Worm (Caenorhabditis elegans): ENCODE results near the gene Y22D7AL.10.

Gene Y22D7AL.10

DNA sequence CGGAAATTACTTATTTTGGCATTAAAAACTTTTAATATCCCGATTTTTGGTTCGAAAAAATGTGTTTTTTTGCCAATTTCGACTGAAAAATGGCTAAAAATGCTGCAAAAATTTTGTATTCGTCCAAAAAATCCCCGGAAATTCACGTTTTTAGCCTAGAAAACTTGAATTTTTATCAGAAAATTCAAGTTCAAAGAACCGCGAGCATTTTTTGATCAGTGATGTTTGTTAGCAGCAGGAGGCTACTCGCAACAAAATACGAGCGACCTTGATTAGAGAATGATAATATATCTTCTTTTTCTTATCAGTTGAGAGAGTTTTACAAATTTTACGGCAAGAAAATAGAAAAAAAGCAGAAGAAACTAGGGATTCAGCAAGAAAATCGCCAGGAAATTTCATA, 3.6 kb upstream of the Y22D7AL.10 start (continued):
- TF ChIP-seq nhr-11 (tag; optimal IDR thresholded peaks at IDR 0.05) (no peak), xbp-1 (tag; optimal IDR thresholded peaks at IDR 0.05) (no peak), skn-1 (tag; optimal IDR thresholded peaks at IDR 0.05) (no peak), lin-14 (GFP tag; optimal IDR thresholded peaks at IDR 0.05) (peak; percentile 7), mdl-1 (tag; optimal IDR thresholded peaks at IDR 0.05) (no peak), alr-1 (tag; optimal IDR thresholded peaks at IDR 0.05; ENCODE audit: borderline replicate concordance) (no peak), blmp-1 (tag; optimal IDR thresholded peaks at IDR 0.05) (peak; percentile 25), irx-1 (tag; optimal IDR thresholded peaks at IDR 0.05) (no peak), rnt-1 (tag; optimal IDR thresholded peaks at IDR 0.05) (no peak), nhr-20 (tag; optimal IDR thresholded peaks at IDR 0.05) (peak; percentile 46), jun-1 (tag; optimal IDR thresholded peaks at IDR 0.05) (no peak), efl-3 (GFP tag; optimal IDR thresholded peaks at IDR 0.05) (no peak), swsn-7 (tag; optimal IDR thresholded peaks at IDR 0.05) (no peak), nhr-19 (GFP tag; conservative IDR thresholded peaks at IDR 0.05) (peak; percentile 42), nhr-85 (tag) (no peak), unc-98 (GFP tag; IDR thresholded peaks at IDR 0.05) (no peak), ceh-8 (GFP tag; optimal IDR thresholded peaks at IDR 0.05) (no peak), fkh-4 (tag; optimal IDR thresholded peaks at IDR 0.05; ENCODE audit: borderline replicate concordance) (no peak), C04F5.9 (tag; optimal IDR thresholded peaks at IDR 0.05) (no peak), ama-1 (optimal IDR thresholded peaks at IDR 0.05) (peak; percentile 29), ceh-90 (tag; optimal IDR thresholded peaks at IDR 0.05) (no peak), zag-1 (tag; optimal IDR thresholded peaks at IDR 0.05) (no peak), fkh-8 (tag; optimal IDR thresholded peaks at IDR 0.05) (no peak), egl-13 (tag; optimal IDR thresholded peaks at IDR 0.05) (no peak), tlp-1 (tag; optimal IDR thresholded peaks at IDR 0.05) (no peak), unc-62 (GFP tag; optimal IDR thresholded peaks at IDR 0.05) (no peak), elt-2 (tag; optimal IDR thresholded peaks at IDR 0.05) (peak; percentile 42), sptf-1 (tag; optimal IDR thresholded peaks at IDR 0.05) (no peak), lsy-2 (tag; optimal IDR thresholded peaks at IDR 0.05) (peak in 1 of 2 experiments; percentile 7)

DNA sequence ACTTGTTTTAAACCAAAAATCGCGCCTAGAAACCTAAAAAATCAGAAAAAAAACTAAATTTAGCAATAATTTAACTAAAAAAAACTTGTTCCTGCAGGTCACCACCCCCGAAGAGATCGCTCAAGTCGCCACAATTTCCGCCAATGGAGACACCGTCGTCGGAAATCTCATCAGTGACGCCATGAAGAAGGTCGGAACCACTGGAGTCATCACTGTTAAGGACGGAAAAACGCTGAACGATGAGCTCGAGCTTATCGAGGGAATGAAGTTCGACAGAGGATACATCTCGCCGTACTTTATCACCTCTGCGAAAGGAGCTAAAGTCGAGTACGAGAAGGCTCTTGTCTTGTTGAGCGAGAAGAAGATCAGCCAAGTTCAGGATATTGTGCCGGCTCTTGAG, 2.6 kb upstream of the Y22D7AL.10 start:
- TF ChIP-seq isw-1 (GFP tag; IDR thresholded peaks at IDR 0.05) (no peak), efl-1 (optimal IDR thresholded peaks at IDR 0.05) (no peak), efl-1 (GFP tag; optimal IDR thresholded peaks at IDR 0.05 in 1 of 2) (peak in 1 of 2 experiments; percentile 0)

DNA sequence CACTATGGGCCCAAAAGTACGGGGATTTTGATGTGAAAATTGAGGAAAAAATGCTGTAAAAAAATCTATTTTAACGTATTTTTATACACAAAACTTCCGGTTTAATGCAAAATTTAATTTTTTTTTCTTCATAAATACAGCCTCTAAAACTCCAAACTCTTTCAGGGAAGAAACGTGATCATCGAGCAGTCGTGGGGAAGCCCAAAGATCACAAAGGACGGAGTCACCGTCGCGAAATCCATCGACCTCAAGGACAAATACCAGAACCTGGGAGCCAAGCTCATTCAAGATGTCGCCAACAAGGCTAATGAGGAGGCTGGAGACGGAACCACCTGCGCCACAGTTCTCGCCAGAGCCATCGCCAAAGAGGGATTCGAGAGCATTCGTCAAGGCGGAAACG, 1.2 kb upstream of the Y22D7AL.10 start:
- TF ChIP-seq C16A3.4 (tag; optimal IDR thresholded peaks at IDR 0.05) (no peak), nhr-76 (tag; optimal IDR thresholded peaks at IDR 0.05) (no peak), snu-23 (GFP tag; optimal IDR thresholded peaks at IDR 0.05) (no peak), elt-2 (tag; optimal IDR thresholded peaks at IDR 0.05) (no peak), nhr-71 (tag; optimal IDR thresholded peaks at IDR 0.05) (no peak), hpl-2 (GFP tag; optimal IDR thresholded peaks at IDR 0.05) (no peak), alr-1 (tag; optimal IDR thresholded peaks at IDR 0.05; ENCODE audit: borderline replicate concordance) (no peak), elt-3 (tag; optimal IDR thresholded peaks at IDR 0.05) (no peak), ceh-63 (GFP tag; optimal IDR thresholded peaks at IDR 0.05) (no peak)

DNA sequence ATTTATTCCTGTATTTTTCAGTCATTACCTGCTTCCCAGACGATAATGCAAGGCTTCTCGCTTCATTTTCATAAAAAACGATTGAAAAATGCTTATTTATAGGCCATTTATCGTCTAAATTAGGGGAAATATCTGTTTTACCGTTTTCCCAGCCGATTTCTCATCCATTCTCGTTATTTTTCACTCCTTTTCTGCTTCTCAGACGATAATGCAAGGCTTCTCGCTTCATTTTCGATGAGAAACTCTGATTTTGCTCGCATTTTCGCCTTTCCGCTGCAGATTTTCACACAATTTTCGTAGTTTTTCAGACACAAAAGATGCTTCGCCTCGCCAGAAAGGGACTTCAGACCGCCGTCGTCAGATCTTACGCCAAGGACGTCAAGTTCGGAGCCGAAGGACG, 713 bp upstream of the Y22D7AL.10 start, which contains the start of gene hsp-60:
hsp-60 (plus strand) TSS at position 301 of the 400 bp plus-strand sequence.
- TF ChIP-seq sup-37 (GFP tag; optimal IDR thresholded peaks at IDR 0.05) (no peak), hpl-2 (GFP tag; optimal IDR thresholded peaks at IDR 0.05) (no peak), ceh-8 (GFP tag; optimal IDR thresholded peaks at IDR 0.05) (no peak), lin-13 (GFP tag; optimal IDR thresholded peaks at IDR 0.05) (no peak), vab-15 (tag; optimal IDR thresholded peaks at IDR 0.05) (no peak), mab-9 (GFP tag; IDR thresholded peaks at IDR 0.05) (no peak), nhr-71 (tag; optimal IDR thresholded peaks at IDR 0.05) (no peak), sox-4 (tag; optimal IDR thresholded peaks at IDR 0.05) (no peak), alr-1 (tag; optimal IDR thresholded peaks at IDR 0.05; ENCODE audit: borderline replicate concordance) (no peak), dpl-1 (GFP tag; optimal IDR thresholded peaks at IDR 0.05) (no peak), C16A3.4 (tag; optimal IDR thresholded peaks at IDR 0.05) (no peak), tbx-2 (tag; optimal IDR thresholded peaks at IDR 0.05) (no peak), lin-39 (tag; optimal IDR thresholded peaks at IDR 0.05) (no peak), ces-1 (GFP tag; optimal IDR thresholded peaks at IDR 0.05) (no peak)
